Worm (Caenorhabditis elegans) whole organism, L3 larva: Measurements from ENCODE around the gene srw-123.

Experiments
- R02D3.7 ChIP-seq: fragments of 150-350 bp; optimal IDR thresholded peaks from 2 replicates; lab custom pipeline; 2014; ENCODE audit warnings: missing biosample characterization, missing genetic modification characterization
- egl-5 ChIP-seq: fragments of 150-350 bp; optimal IDR thresholded peaks from 2 replicates; lab custom pipeline; 2017; ENCODE audit warnings: missing biosample characterization, missing genetic modification reagents, missing genetic modification characterization, inconsistent platforms
- elt-2 ChIP-seq: sonication (generic microtip); optimal IDR thresholded peaks from 2 replicates; lab custom pipeline; 2016; ENCODE audit warnings: missing genetic modification reagents, mild to moderate bottlenecking, missing genetic modification characterization, missing compliant biosample characterization
- mdl-1 ChIP-seq: fragments of 150-350 bp; optimal IDR thresholded peaks from 2 replicates; lab custom pipeline; 2014; ENCODE audit warnings: missing biosample characterization, missing genetic modification characterization
- nhr-237 ChIP-seq: fragments of 150-350 bp; optimal IDR thresholded peaks from 2 replicates; lab custom pipeline; 2014; ENCODE audit warnings: missing biosample characterization, missing genetic modification characterization
- nhr-28 ChIP-seq: fragments of 150-350 bp; optimal IDR thresholded peaks from 2 replicates; lab custom pipeline; 2014; ENCODE audit warnings: missing biosample characterization, missing genetic modification characterization
- nhr-76 ChIP-seq: fragments of 150-350 bp; sonication (generic microtip); optimal IDR thresholded peaks from 5 replicates; lab custom pipeline; 2014; ENCODE audit warnings: missing biosample characterization, missing genetic modification characterization
- snpc-4 ChIP-seq: fragments of 150-350 bp; optimal IDR thresholded peaks from 2 replicates; lab custom pipeline; 2014; ENCODE audit warnings: missing biosample characterization, missing genetic modification characterization

DNA sequence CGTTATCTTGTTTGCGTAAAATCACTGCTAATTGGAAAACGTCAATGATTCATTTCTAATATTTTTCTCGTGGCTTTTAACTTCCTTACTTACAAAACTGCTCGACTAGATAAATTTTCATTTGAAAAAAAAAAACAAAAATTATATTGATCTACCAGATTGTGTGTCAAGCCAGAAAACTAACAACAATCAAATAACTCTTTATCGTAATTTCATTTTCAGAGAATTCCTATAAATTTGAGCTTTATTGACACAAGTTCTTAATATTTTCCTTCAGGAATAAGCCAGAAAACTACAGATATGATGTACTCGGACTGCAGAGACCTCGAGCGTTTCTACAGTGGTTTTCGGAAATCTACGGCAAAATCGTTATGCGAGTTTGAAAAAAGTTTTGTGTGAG is 1.1 kb upstream of the srw-123 start, which contains the start of gene srw-124:
- no peak for TF ChIP-seq R02D3.7 (tag; lab: Kevin White, UChicago)
- no peak for TF ChIP-seq nhr-76 (tag; lab: Kevin White, UChicago)
- TF ChIP-seq egl-5 (tag; lab: Kevin White, UChicago) = no peak
- no peak for TF ChIP-seq elt-2
- no peak for TF ChIP-seq snpc-4 (tag; lab: Kevin White, UChicago)
- no peak for TF ChIP-seq mdl-1 (tag; lab: Kevin White, UChicago)
- TF ChIP-seq nhr-28 = no peak
- no peak for TF ChIP-seq nhr-237 (tag; lab: Kevin White, UChicago)
